Worm (Caenorhabditis elegans): Measurements from ENCODE around the gene mans-2.

Gene mans-2

DNA sequence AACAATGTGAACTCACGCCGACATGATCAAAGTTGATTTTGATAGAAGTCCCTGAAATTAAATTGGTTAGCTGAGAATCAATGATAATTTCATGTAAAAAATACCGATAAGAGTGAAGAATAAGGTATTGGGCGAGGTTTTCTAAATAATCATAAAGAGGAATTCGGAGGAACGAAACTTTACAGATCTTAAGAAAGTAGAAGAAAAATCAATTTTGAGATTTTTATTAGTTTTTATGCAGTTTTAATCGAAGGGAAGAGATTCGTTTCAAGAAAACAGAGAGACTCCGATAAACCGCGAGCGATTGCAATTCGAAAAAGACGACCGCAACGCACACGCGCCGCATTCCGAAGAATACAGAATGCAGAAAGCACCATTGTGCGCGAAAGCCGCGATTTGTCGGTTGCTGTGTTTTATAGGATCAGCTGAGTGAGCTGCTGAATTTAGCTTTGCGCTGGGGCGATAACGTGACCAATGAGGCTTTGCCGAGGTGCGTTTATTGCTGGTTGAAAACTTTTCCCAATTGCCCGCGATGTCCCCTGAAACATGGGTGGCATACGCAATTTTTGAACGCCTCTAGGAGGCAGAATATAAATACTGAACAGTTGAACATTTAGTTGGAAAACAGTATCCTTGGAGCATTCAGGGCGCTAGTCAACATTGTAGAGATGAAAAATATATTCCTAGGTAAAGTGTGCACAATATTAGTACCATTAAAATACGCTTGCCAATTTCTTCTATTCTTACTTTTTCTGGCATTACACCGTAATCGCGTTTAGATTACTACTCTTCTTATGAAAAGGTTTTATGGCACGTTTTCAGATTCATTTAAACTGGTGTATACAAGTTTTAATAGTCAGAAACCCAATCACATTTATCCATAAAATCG, 5.4 kb downstream of the mans-2 start, which contains the start of gene snr-4 (continued):
- peak; percentile 93 for TF ChIP-seq repo-1 (tag; optimal IDR thresholded peaks at IDR 0.05)
- no peak for TF ChIP-seq bed-1 (GFP tag; IDR thresholded peaks at IDR 0.05)
- 0 out of 2 replicates have a peak, but pooled peaks have one; percentile 27 for TF ChIP-seq ceh-40 (GFP tag; IDR thresholded peaks at IDR 0.05)
- TF ChIP-seq attf-5 (GFP tag; optimal IDR thresholded peaks at IDR 0.05), result peak; percentile 88
- TF ChIP-seq Y56A3A.18 (GFP tag; IDR thresholded peaks at IDR 0.05), result peak; percentile 88
- peak; percentile 48 for TF ChIP-seq T07F8.4 (tag; optimal IDR thresholded peaks at IDR 0.05)
- peak; percentile 83 for TF ChIP-seq dpff-1 (tag; optimal IDR thresholded peaks at IDR 0.05)
- 0 out of 2 replicates have a peak, but pooled peaks have one; percentile 6 for TF ChIP-seq aptf-3 (GFP tag; IDR thresholded peaks at IDR 0.05)
- peak; percentile 49 for TF ChIP-seq F22D6.2 (tag; optimal IDR thresholded peaks at IDR 0.05)
- TF ChIP-seq ekl-4 (GFP tag; IDR thresholded peaks at IDR 0.05), result peak; percentile 97
- TF ChIP-seq madf-6 (GFP tag; IDR thresholded peaks at IDR 0.05), result peak; percentile 88
- peak; percentile 68 for TF ChIP-seq F23B12.7 (tag; optimal IDR thresholded peaks at IDR 0.05; ENCODE audit: insufficient read depth)
- peak; percentile 92 for TF ChIP-seq him-1 (tag; optimal IDR thresholded peaks at IDR 0.05)
- peak; percentile 76 for TF ChIP-seq ceh-27 (GFP tag; optimal IDR thresholded peaks at IDR 0.05)
- TF ChIP-seq F55B11.4 (tag; optimal IDR thresholded peaks at IDR 0.05; ENCODE audit: borderline replicate concordance, insufficient read depth), result no peak
- peak; percentile 53; the same call in 1 of the 2 replicates for TF ChIP-seq egrh-3 (GFP tag; IDR thresholded peaks at IDR 0.05)
- TF ChIP-seq hrde-1 (tag; optimal IDR thresholded peaks at IDR 0.05; ENCODE audit: borderline replicate concordance), result peak; percentile 86
- TF ChIP-seq ztf-25 (GFP tag; IDR thresholded peaks at IDR 0.05), result no peak
- no peak for TF ChIP-seq lag-1 (GFP tag; IDR thresholded peaks at IDR 0.05)
- peak; percentile 60 for TF ChIP-seq Y67H2A.10 (GFP tag; conservative IDR thresholded peaks at IDR 0.05)
- peak in 1 of 2 experiments; percentile 37 for TF ChIP-seq rec-8 (tag; optimal IDR thresholded peaks at IDR 0.05)
- TF ChIP-seq zfh-2 (GFP tag; conservative IDR thresholded peaks at IDR 0.05), result peak; percentile 91
- peak; percentile 25 for TF ChIP-seq mel-28 (tag; optimal IDR thresholded peaks at IDR 0.05; ENCODE audit: borderline replicate concordance)
- peak; percentile 99 for TF ChIP-seq snpc-4 (GFP tag; optimal IDR thresholded peaks at IDR 0.05)
- peak; percentile 99 to 100 (median 99) for TF ChIP-seq snpc-4 (tag; optimal IDR thresholded peaks at IDR 0.05)
- peak; percentile 78 for TF ChIP-seq F52B5.7 (tag; optimal IDR thresholded peaks at IDR 0.05)
- TF ChIP-seq nfyb-1 (GFP tag; IDR thresholded peaks at IDR 0.05), result peak; percentile 97
- peak; percentile 60 for TF ChIP-seq die-1 (tag; optimal IDR thresholded peaks at IDR 0.05)
- peak; percentile 97 for TF ChIP-seq B0336.3 (GFP tag; IDR thresholded peaks at IDR 0.05)
- peak; percentile 92 for TF ChIP-seq Y53G8AR.9 (GFP tag; conservative IDR thresholded peaks at IDR 0.05)
- peak; percentile 100 for TF ChIP-seq madf-3 (GFP tag; IDR thresholded peaks at IDR 0.05)
- TF ChIP-seq akir-1 (GFP tag; optimal IDR thresholded peaks at IDR 0.05), result no peak
- no peak for TF ChIP-seq nhr-179 (tag; optimal IDR thresholded peaks at IDR 0.05)
- TF ChIP-seq ceh-91 (GFP tag; IDR thresholded peaks at IDR 0.05), result peak; percentile 83
- peak; percentile 88 for TF ChIP-seq K12H6.12 (tag; optimal IDR thresholded peaks at IDR 0.05)
- 0 out of 2 replicates have a peak, but pooled peaks have one; percentile 39 for TF ChIP-seq let-526 (GFP tag; IDR thresholded peaks at IDR 0.05)
- TF ChIP-seq ceh-100 (GFP tag; IDR thresholded peaks at IDR 0.05), result peak; percentile 85
- peak; percentile 95 for TF ChIP-seq rcor-1 (GFP tag; IDR thresholded peaks at IDR 0.05)
- TF ChIP-seq T26A5.8 (tag; optimal IDR thresholded peaks at IDR 0.05), result no peak
- TF ChIP-seq efl-1 (GFP tag; optimal IDR thresholded peaks at IDR 0.05), result peak; percentile 55
- TF ChIP-seq dpl-1 (GFP tag; optimal IDR thresholded peaks at IDR 0.05), result peak; percentile 44
- TF ChIP-seq lsy-27 (tag; optimal IDR thresholded peaks at IDR 0.05; ENCODE audit: borderline replicate concordance, insufficient read depth), result peak; percentile 74
- TF ChIP-seq ztf-22 (GFP tag; optimal IDR thresholded peaks at IDR 0.05), result no peak
- TF ChIP-seq snpc-3.4 (tag; optimal IDR thresholded peaks at IDR 0.05), result peak; percentile 97
- peak; percentile 87 for TF ChIP-seq tlf-1 (GFP tag; optimal IDR thresholded peaks at IDR 0.05)
